Worm (Caenorhabditis elegans) whole organism, L4 larva: Measurements from ENCODE around the gene F54C9.11.

Source experiments
- ZK546.5 ChIP-seq, 2 experiments: sonication (generic microtip); optimal IDR thresholded peaks; 2 replicates each; lab custom pipeline; 2017; ENCODE audit warnings: missing biosample characterization in 2 of 2, missing genetic modification characterization in 2 of 2
- attf-4 ChIP-seq: sonication (generic microtip); optimal IDR thresholded peaks from 3 replicates; lab custom pipeline; 2017; ENCODE audit warnings: missing biosample characterization, missing genetic modification characterization
- ces-1 ChIP-seq: fragments of 150-350 bp; sonication (generic microtip); optimal IDR thresholded peaks from 4 replicates; lab custom pipeline; 2014; ENCODE audit warnings: missing biosample characterization, missing genetic modification reagents, missing genetic modification characterization
- daf-12 ChIP-seq: fragments of 150-350 bp; optimal IDR thresholded peaks from 2 replicates; lab custom pipeline; 2014; ENCODE audit warnings: missing biosample characterization, missing genetic modification reagents, missing genetic modification characterization
- dpl-1 ChIP-seq: fragments of 150-350 bp; optimal IDR thresholded peaks from 2 replicates; lab custom pipeline; 2014; ENCODE audit warnings: missing biosample characterization, missing genetic modification reagents, missing genetic modification characterization
- lsy-2 ChIP-seq, 2 experiments: fragments of 150-350 bp in 1 of 2; sonication (generic microtip) in 1 of 2; optimal IDR thresholded peaks; 2 replicates each; lab custom pipeline; 2014 to 2017; ENCODE audit warnings: missing biosample characterization in 2 of 2, missing genetic modification characterization in 2 of 2
- mxl-2 ChIP-seq: fragments of 200-800 bp; sonication (Bioruptor generic); conservative IDR thresholded peaks from 2 replicates; pipeline ENCODE4 v1.3.6; 2022; ENCODE audit warnings: missing genetic modification reagents, missing genetic modification characterization, missing compliant biosample characterization
- mxl-3 ChIP-seq: fragments of 200-800 bp; sonication (Bioruptor generic); optimal IDR thresholded peaks from 2 replicates; lab custom pipeline; 2018; ENCODE audit warnings: mild to moderate bottlenecking, missing genetic modification characterization, missing compliant biosample characterization
- nhr-11 ChIP-seq: fragments of 150-350 bp; optimal IDR thresholded peaks from 2 replicates; lab custom pipeline; 2014; ENCODE audit warnings: missing biosample characterization, missing genetic modification characterization
- nhr-237 ChIP-seq: sonication (generic microtip); optimal IDR thresholded peaks from 2 replicates; lab custom pipeline; 2017; ENCODE audit warnings: missing biosample characterization, missing genetic modification characterization
- pha-4 ChIP-seq, 2 experiments: fragments of 150-350 bp in 1 of 2; fragments of 200-800 bp in 1 of 2; sonication (Bioruptor generic) in 1 of 2; IDR thresholded peaks in 1 of 2; optimal IDR thresholded peaks in 1 of 2; 2 replicates each; pipeline versions ENCODE4 v1.3.6 to Lab custom; 2014 to 2022; ENCODE audit warnings: missing genetic modification characterization in 2 of 2, missing genetic modification reagents in 2 of 2, missing biosample characterization in 1 of 2, missing compliant biosample characterization in 1 of 2
- sdz-12 ChIP-seq: fragments of 200-800 bp; sonication (Bioruptor generic); optimal IDR thresholded peaks from 2 replicates; lab custom pipeline; 2018; ENCODE audit warnings: mild to moderate bottlenecking, missing genetic modification characterization, missing compliant biosample characterization
- spr-3 ChIP-seq: fragments of 200-800 bp; sonication (Bioruptor generic); optimal IDR thresholded peaks from 2 replicates; lab custom pipeline; 2018; ENCODE audit warnings: mild to moderate bottlenecking, missing genetic modification characterization, missing compliant biosample characterization
- zfp-2 ChIP-seq: sonication (generic microtip); optimal IDR thresholded peaks from 2 replicates; lab custom pipeline; 2016; ENCODE audit warnings: mild to moderate bottlenecking, missing genetic modification characterization, missing compliant biosample characterization

DNA sequence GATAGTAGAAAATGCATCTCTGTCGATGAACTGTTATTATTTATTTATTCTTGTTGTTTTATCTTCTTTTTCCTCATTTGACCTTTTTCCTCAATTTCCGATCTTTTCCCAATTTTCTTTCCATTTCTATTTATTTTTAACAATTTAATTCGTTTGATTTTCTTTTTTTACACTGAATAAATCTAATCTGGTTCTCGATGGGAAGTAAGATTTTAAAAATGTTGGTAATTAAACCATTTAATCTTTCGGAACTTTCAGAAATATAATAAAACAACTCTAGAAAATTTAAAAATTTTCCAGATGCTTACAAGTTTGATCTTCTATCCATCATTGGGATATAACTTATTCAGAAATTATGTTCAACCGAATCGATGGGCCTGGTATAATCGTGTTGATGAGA, 21.7 kb upstream of the F54C9.11 start, which contains the start of gene F28C6.8:
- TF ChIP-seq nhr-237 (tag; lab: Kevin White, UChicago) (no peak), pha-4 (GFP tag; IDR thresholded peaks at IDR 0.05; lab: Robert Waterston, UW) (no peak), pha-4 (tag; optimal IDR thresholded peaks at IDR 0.05; lab: Kevin White, UChicago) (no peak), daf-12 (tag; lab: Kevin White, UChicago) (no peak), mxl-2 (GFP tag; lab: Robert Waterston, UW) (no peak), nhr-11 (tag; lab: Kevin White, UChicago) (no peak), zfp-2 (tag; lab: Kevin White, UChicago) (no peak), ZK546.5 (tag; optimal IDR thresholded peaks at IDR 0.05; lab: Kevin White, UChicago) (no peak), mxl-3 (GFP tag; lab: Kevin White, UChicago) (no peak), spr-3 (no peak), dpl-1 (GFP tag; lab: Kevin White, UChicago) (no peak), sdz-12 (no peak), lsy-2 (tag; optimal IDR thresholded peaks at IDR 0.05; lab: Kevin White, UChicago) (no peak), attf-4 (no peak), ces-1 (GFP tag; lab: Kevin White, UChicago) (no peak)
